Fruit fly (Drosophila melanogaster) whole organism, embryonic: ENCODE data around the gene Cdk5alpha.
A peak's percentile ranks its signal among the peaks of the same experiment; 100 is the strongest.

Experiments used
- B-H1 ChIP-seq: fragments of 200-800 bp; sonication (Bioruptor generic); IDR thresholded peaks from 3 replicates; pipeline ENCODE4 v1.3.6; 2022; ENCODE audit warnings: missing biosample characterization, missing genetic modification characterization
- CG10147 ChIP-seq: fragments of 200-800 bp; sonication (Bioruptor generic); optimal IDR thresholded peaks from 2 replicates; lab custom pipeline; 2019; ENCODE audit warnings: missing biosample characterization, mild to moderate bottlenecking, missing genetic modification characterization, moderate library complexity
- CG11085 ChIP-seq: fragments of 200-800 bp; sonication (Bioruptor generic); IDR thresholded peaks from 2 replicates; pipeline ENCODE4 v1.3.6; 2022; ENCODE audit warnings: missing biosample characterization, missing genetic modification characterization
- CG11456 ChIP-seq: fragments of 200-800 bp; sonication (Bioruptor generic); IDR thresholded peaks from 3 replicates; pipeline ENCODE4 v1.3.6; 2022; ENCODE audit warnings: missing biosample characterization, missing genetic modification characterization
- CG11504 ChIP-seq: fragments of 200-800 bp; sonication (Bioruptor generic); optimal IDR thresholded peaks from 3 replicates; lab custom pipeline; 2019; ENCODE audit warnings: missing biosample characterization, mild to moderate bottlenecking, missing genetic modification characterization, moderate library complexity
- CG12744 ChIP-seq: fragments of 200-800 bp; sonication (Bioruptor generic); optimal IDR thresholded peaks from 2 replicates; lab custom pipeline; 2016; ENCODE audit warnings: missing biosample characterization, missing genetic modification characterization
- CG12942 ChIP-seq: fragments of 200-800 bp; sonication (Bioruptor generic); optimal IDR thresholded peaks from 3 replicates; lab custom pipeline; 2016; ENCODE audit warnings: missing biosample characterization, missing genetic modification characterization
- CG13287 ChIP-seq: fragments of 200-800 bp; sonication (Bioruptor generic); IDR thresholded peaks from 2 replicates; pipeline ENCODE4 v1.3.6; 2022; ENCODE audit warnings: missing biosample characterization, missing genetic modification characterization; ENCODE audit not compliant: partially characterized antibody
- CG13775 ChIP-seq: fragments of 200-800 bp; sonication (Bioruptor generic); optimal IDR thresholded peaks from 3 replicates; lab custom pipeline; 2017; ENCODE audit warnings: missing biosample characterization, mild to moderate bottlenecking, missing genetic modification characterization
- CG15514 ChIP-seq: fragments of 200-800 bp; sonication (Bioruptor generic); optimal IDR thresholded peaks from 3 replicates; lab custom pipeline; 2017; ENCODE audit warnings: missing biosample characterization, missing genetic modification characterization, mild to moderate bottlenecking, moderate library complexity, missing genetic modification reagents
- CG1602 ChIP-seq: fragments of 200-800 bp; sonication (Bioruptor generic); optimal IDR thresholded peaks from 3 replicates; lab custom pipeline; 2016; ENCODE audit warnings: missing biosample characterization, missing genetic modification characterization
- CG17829 ChIP-seq: fragments of 200-800 bp; optimal IDR thresholded peaks from 2 replicates; lab custom pipeline; 2019; ENCODE audit warnings: missing biosample characterization, mild to moderate bottlenecking, missing genetic modification characterization, moderate library complexity
- CG17912 ChIP-seq: fragments of 200-800 bp; sonication (Bioruptor generic); optimal IDR thresholded peaks from 2 replicates; lab custom pipeline; 2018; ENCODE audit warnings: missing biosample characterization, mild to moderate bottlenecking, missing genetic modification characterization
- CG2129 ChIP-seq: fragments of 200-800 bp; sonication (Bioruptor generic); IDR thresholded peaks from 2 replicates; pipeline ENCODE4 v1.3.6; 2022; ENCODE audit warnings: missing biosample characterization, missing genetic modification characterization; ENCODE audit not compliant: partially characterized antibody
- CG2199 ChIP-seq: fragments of 200-800 bp; sonication (Bioruptor generic); IDR thresholded peaks from 3 replicates; pipeline ENCODE4 v1.3.6; 2022; ENCODE audit warnings: missing biosample characterization, missing genetic modification characterization
- CG30403 ChIP-seq: fragments of 200-800 bp; sonication (Bioruptor generic); optimal IDR thresholded peaks from 3 replicates; lab custom pipeline; 2016; ENCODE audit warnings: missing biosample characterization, missing genetic modification characterization
- CG31388 ChIP-seq: fragments of 200-800 bp; sonication (Bioruptor generic); optimal IDR thresholded peaks from 2 replicates; lab custom pipeline; 2016; ENCODE audit warnings: missing biosample characterization, missing genetic modification characterization
- CG4282 ChIP-seq: fragments of 200-800 bp; sonication (Bioruptor generic); optimal IDR thresholded peaks from 2 replicates; lab custom pipeline; 2016; ENCODE audit warnings: missing biosample characterization, missing genetic modification characterization
- CG4360 ChIP-seq: fragments of 200-800 bp; sonication (Bioruptor generic); IDR thresholded peaks from 2 replicates; pipeline ENCODE4 v1.3.6; 2022; ENCODE audit warnings: missing biosample characterization, missing genetic modification characterization
- CG6254 ChIP-seq: fragments of 200-800 bp; sonication (Bioruptor generic); optimal IDR thresholded peaks from 3 replicates; lab custom pipeline; 2017; ENCODE audit warnings: mild to moderate bottlenecking, missing biosample characterization, missing genetic modification reagents, missing genetic modification characterization
- CG6683 ChIP-seq: fragments of 200-800 bp; sonication (Bioruptor generic); optimal IDR thresholded peaks from 2 replicates; lab custom pipeline; 2017; ENCODE audit warnings: missing biosample characterization, mild to moderate bottlenecking, missing genetic modification characterization, missing genetic modification reagents
- CG6854 ChIP-seq: fragments of 200-800 bp; sonication (Bioruptor generic); optimal IDR thresholded peaks from 3 replicates; lab custom pipeline; 2017; ENCODE audit warnings: missing biosample characterization, mild to moderate bottlenecking, missing genetic modification characterization
- CkIIα-i1 ChIP-seq: fragments of 200-800 bp; sonication (Bioruptor generic); IDR thresholded peaks from 2 replicates; pipeline ENCODE4 v1.3.6; 2022; ENCODE audit warnings: missing biosample characterization, missing genetic modification characterization
- Eip74EF ChIP-seq, 2 experiments: fragments of 200-800 bp in 1 of 2; fragments of >200 bp in 1 of 2; sonication (Bioruptor generic) in 1 of 2; optimal IDR thresholded peaks; 2 replicates each; lab custom pipeline; 2017 to 2019; ENCODE audit warnings: missing biosample characterization in 2 of 2, missing genetic modification characterization in 2 of 2, mild to moderate bottlenecking in 1 of 2, moderate library complexity in 1 of 2
- Ets65A ChIP-seq: fragments of 200-800 bp; sonication (Bioruptor generic); peaks from one replicate; lab custom pipeline; 2016; ENCODE audit warnings: missing biosample characterization, missing genetic modification characterization
- Gsc ChIP-seq: fragments of 200-800 bp; sonication (Bioruptor generic); IDR thresholded peaks from 2 replicates; pipeline ENCODE4 v1.3.6; 2022; ENCODE audit warnings: missing biosample characterization, missing genetic modification characterization
- HmgD ChIP-seq: fragments of 200-800 bp; sonication (Bioruptor generic); optimal IDR thresholded peaks from 3 replicates; lab custom pipeline; 2016; ENCODE audit warnings: missing biosample characterization, missing genetic modification characterization
- Lhr ChIP-seq: fragments of 200-800 bp; sonication (Bioruptor generic); optimal IDR thresholded peaks from 3 replicates; lab custom pipeline; 2017; ENCODE audit warnings: mild to moderate bottlenecking, missing biosample characterization, missing genetic modification reagents, missing genetic modification characterization
- Lim3 ChIP-seq: fragments of 200-800 bp; sonication (Bioruptor generic); IDR thresholded peaks from 2 replicates; pipeline ENCODE4 v1.3.6; 2022; ENCODE audit warnings: missing biosample characterization, missing genetic modification characterization
- Myb ChIP-seq: fragments of 200-800 bp; sonication (Bioruptor generic); optimal IDR thresholded peaks from 2 replicates; lab custom pipeline; 2016; ENCODE audit warnings: missing biosample characterization, missing genetic modification characterization
- NFAT ChIP-seq: fragments of 200-800 bp; sonication (Bioruptor generic); IDR thresholded peaks from 2 replicates; pipeline ENCODE4 v1.3.6; 2022; ENCODE audit warnings: missing biosample characterization, missing genetic modification characterization
- NfI ChIP-seq: fragments of 200-800 bp; sonication (Bioruptor generic); optimal IDR thresholded peaks from 3 replicates; lab custom pipeline; 2018; ENCODE audit warnings: missing biosample characterization, mild to moderate bottlenecking, missing genetic modification characterization, moderate library complexity
- Opbp ChIP-seq: fragments of 200-800 bp; sonication (Bioruptor generic); IDR thresholded peaks from 3 replicates; pipeline ENCODE4 v1.3.6; 2022; ENCODE audit warnings: missing biosample characterization, missing genetic modification characterization; ENCODE audit not compliant: partially characterized antibody
- Side ChIP-seq: fragments of 200-800 bp; sonication (Bioruptor generic); optimal IDR thresholded peaks from 2 replicates; lab custom pipeline; 2016; ENCODE audit warnings: missing biosample characterization, missing genetic modification characterization
- Vsx1 ChIP-seq: fragments of 200-800 bp; sonication (Bioruptor generic); optimal IDR thresholded peaks from 2 replicates; lab custom pipeline; 2017; ENCODE audit warnings: missing biosample characterization, mild to moderate bottlenecking, missing genetic modification characterization, missing genetic modification reagents
- btn ChIP-seq: fragments of 200-800 bp; sonication (Bioruptor generic); optimal IDR thresholded peaks from 2 replicates; lab custom pipeline; 2016; ENCODE audit warnings: missing biosample characterization, missing genetic modification characterization
- chm ChIP-seq: fragments of 200-800 bp; sonication (Bioruptor generic); IDR thresholded peaks from 2 replicates; pipeline ENCODE4 v1.3.6; 2022; ENCODE audit warnings: missing biosample characterization, missing genetic modification characterization
- crol ChIP-seq: fragments of 200-800 bp; sonication (Bioruptor generic); IDR thresholded peaks from 2 replicates; pipeline ENCODE4 v1.3.6; 2022; ENCODE audit warnings: missing biosample characterization, missing genetic modification characterization
- dysf ChIP-seq: fragments of 200-800 bp; sonication (Bioruptor generic); IDR thresholded peaks from 3 replicates; pipeline ENCODE4 v1.3.6; 2022; ENCODE audit warnings: missing biosample characterization, missing genetic modification characterization
- eyg ChIP-seq: fragments of 200-800 bp; sonication (Bioruptor generic); optimal IDR thresholded peaks from 3 replicates; lab custom pipeline; 2016; ENCODE audit warnings: missing biosample characterization, missing genetic modification characterization
- h ChIP-seq: fragments of >200 bp; optimal IDR thresholded peaks from 2 replicates; lab custom pipeline; 2017
- hkb ChIP-seq, 2 experiments: fragments of 200-800 bp in 1 of 2; fragments of >200 bp in 1 of 2; sonication (Bioruptor generic) in 1 of 2; IDR thresholded peaks in 1 of 2; optimal IDR thresholded peaks in 1 of 2; 2 replicates each; pipeline versions ENCODE4 v1.3.6 to Lab custom; 2017 to 2022; ENCODE audit warnings: missing biosample characterization in 1 of 2, missing genetic modification characterization in 1 of 2
- jigr1 ChIP-seq: fragments of 200-800 bp; sonication (Bioruptor generic); IDR thresholded peaks from 3 replicates; pipeline ENCODE4 v1.3.6; 2022; ENCODE audit warnings: missing biosample characterization, missing genetic modification characterization
- kni ChIP-seq: fragments of 200-800 bp; sonication (Bioruptor generic); optimal IDR thresholded peaks from 3 replicates; lab custom pipeline; 2017; ENCODE audit warnings: mild to moderate bottlenecking, missing biosample characterization, missing genetic modification reagents, missing genetic modification characterization
- nerfin-2 ChIP-seq: fragments of 200-800 bp; sonication (Bioruptor generic); IDR thresholded peaks from 2 replicates; pipeline ENCODE4 v1.3.6; 2022; ENCODE audit warnings: missing biosample characterization, missing genetic modification characterization; ENCODE audit not compliant: partially characterized antibody
- nmo ChIP-seq: fragments of 200-800 bp; sonication (Bioruptor generic); optimal IDR thresholded peaks from 2 replicates; lab custom pipeline; 2018; ENCODE audit warnings: missing biosample characterization, mild to moderate bottlenecking, missing genetic modification characterization, moderate library complexity
- odd ChIP-seq: fragments of 200-800 bp; sonication (Bioruptor generic); optimal IDR thresholded peaks from 2 replicates; lab custom pipeline; 2017; ENCODE audit warnings: missing biosample characterization, mild to moderate bottlenecking, missing genetic modification characterization
- psq ChIP-seq: fragments of 200-800 bp; sonication (Bioruptor generic); optimal IDR thresholded peaks from 2 replicates; lab custom pipeline; 2017; ENCODE audit warnings: missing biosample characterization, missing genetic modification characterization
- ro ChIP-seq: fragments of 200-800 bp; sonication (Bioruptor generic); IDR thresholded peaks from 2 replicates; pipeline ENCODE4 v1.3.6; 2022; ENCODE audit warnings: missing biosample characterization, missing genetic modification characterization
- sens ChIP-seq: fragments of 200-800 bp; sonication (Bioruptor generic); peaks from one replicate; lab custom pipeline; 2016; ENCODE audit warnings: missing biosample characterization, missing genetic modification characterization
- slp2 ChIP-seq: fragments of 200-800 bp; sonication (Bioruptor generic); optimal IDR thresholded peaks from 2 replicates; lab custom pipeline; 2016; ENCODE audit warnings: missing biosample characterization, missing genetic modification characterization
- zen ChIP-seq: fragments of 200-800 bp; sonication (Bioruptor generic); optimal IDR thresholded peaks from 3 replicates; lab custom pipeline; 2018; ENCODE audit warnings: missing biosample characterization, mild to moderate bottlenecking, missing genetic modification characterization, moderate library complexity

Gene Cdk5alpha

dm6 chr2L:10299810-10300147 lies 11.0 kb downstream of the Cdk5alpha start, which contains the start of gene CYLD (continued):
- TF ChIP-seq CG12942 (GFP tag; lab: Kevin White, UChicago) (peak; percentile 60), nmo (GFP tag; lab: Kevin White, UChicago) (peak; percentile 71), CG31388 (GFP tag; lab: Kevin White, UChicago) (peak; percentile 19), Eip74EF (GFP tag; optimal IDR thresholded peaks at IDR 0.05; lab: Kevin White, UChicago) (peak in 1 of 2 experiments; percentile 64), CG15514 (peak; percentile 66), CG6854 (GFP tag; lab: Kevin White, UChicago) (peak; percentile 27), ro (GFP tag; lab: Robert Waterston, UW) (no peak), CG11504 (tag; lab: Kevin White, UChicago) (peak; percentile 79), odd (peak; percentile 70), CG2199 (GFP tag; lab: Robert Waterston, UW) (no peak), Ets65A (GFP tag; lab: Kevin White, UChicago) (no peak), CG11456 (no peak), CG17829 (tag; lab: Kevin White, UChicago) (peak; percentile 85), sens (peak; percentile 96), CG4282 (GFP tag; lab: Kevin White, UChicago) (no peak), Opbp (no peak), CG10147 (GFP tag; lab: Kevin White, UChicago) (peak; percentile 61), CG6683 (peak; percentile 57), Vsx1 (GFP tag; lab: Kevin White, UChicago) (peak; percentile 15), CG13287 (GFP tag; lab: Robert Waterston, UW) (no peak; the same call in 1 of the 2 replicates), eyg (GFP tag; lab: Kevin White, UChicago) (no peak), crol (no peak), kni (GFP tag; lab: Kevin White, UChicago) (no peak), CG4360 (no peak), jigr1 (GFP tag; lab: Robert Waterston, UW) (no peak), CG13775 (peak; percentile 63), NfI (peak; percentile 47), chm (no peak), hkb (optimal IDR thresholded peaks at IDR 0.05; lab: Kevin White, UChicago) (no peak), hkb (GFP tag; IDR thresholded peaks at IDR 0.05; lab: Robert Waterston, UW) (peak; percentile 85), Myb (GFP tag; lab: Kevin White, UChicago) (no peak), Lim3 (GFP tag; lab: Robert Waterston, UW) (no peak), nerfin-2 (GFP tag; lab: Robert Waterston, UW) (no peak), slp2 (GFP tag; lab: Kevin White, UChicago) (no peak), CG17912 (GFP tag; lab: Kevin White, UChicago) (no peak), CG12744 (GFP tag; lab: Kevin White, UChicago) (no peak), HmgD (GFP tag; lab: Kevin White, UChicago) (no peak), CG1602 (peak; percentile 59), Lhr (peak; percentile 23), psq (GFP tag; lab: Kevin White, UChicago) (no peak), btn (no peak), CkIIα-i1 (GFP tag; lab: Robert Waterston, UW) (no peak), B-H1 (peak; percentile 61; the same call in 1 of the 3 replicates), CG30403 (GFP tag; lab: Kevin White, UChicago) (peak; percentile 80), CG6254 (GFP tag; lab: Kevin White, UChicago) (peak; percentile 21), zen (tag; lab: Kevin White, UChicago) (peak; percentile 62), CG2129 (no peak), dysf (GFP tag; lab: Robert Waterston, UW) (peak; percentile 62; the same call in 1 of the 3 replicates), Gsc (GFP tag; lab: Robert Waterston, UW) (no peak), NFAT (GFP tag; lab: Robert Waterston, UW) (no peak), CG11085 (no peak), h (lab: Kevin White, UChicago) (no peak), Side (no peak)
